Worm (Caenorhabditis elegans) whole organism, L1 larva: ENCODE data around the gene D1079.1.
A peak's percentile ranks its signal among the peaks of the same experiment; 100 is the strongest.

Experiments used
- C16A3.4 ChIP-seq: fragments of 150-350 bp; optimal IDR thresholded peaks from 2 replicates; lab custom pipeline; 2014; ENCODE audit warnings: missing biosample characterization, missing genetic modification characterization
- F16B12.6 ChIP-seq: fragments of 150-350 bp; optimal IDR thresholded peaks from 2 replicates; lab custom pipeline; 2014; ENCODE audit warnings: missing biosample characterization, missing genetic modification characterization
- alr-1 ChIP-seq: fragments of 200-800 bp; sonication (Bioruptor generic); optimal IDR thresholded peaks from 2 replicates; lab custom pipeline; 2018; ENCODE audit warnings: borderline replicate concordance, mild to moderate bottlenecking, missing genetic modification characterization, missing compliant biosample characterization
- aly-2 ChIP-seq: fragments of 150-350 bp; optimal IDR thresholded peaks from 2 replicates; lab custom pipeline; 2014; ENCODE audit warnings: missing biosample characterization, missing genetic modification characterization
- efl-1 ChIP-seq, 4 experiments: fragments of 150-350 bp; optimal IDR thresholded peaks in 3 of 4; peaks in 1 of 4; 1 replicate in 1 of 4; 2 replicates in 3 of 4; lab custom pipeline; 2014; ENCODE audit warnings: missing biosample characterization in 2 of 4, missing genetic modification characterization in 2 of 4, missing genetic modification reagents in 2 of 4
- efl-3 ChIP-seq: fragments of 200-800 bp; sonication (Bioruptor generic); optimal IDR thresholded peaks from 2 replicates; lab custom pipeline; 2018; ENCODE audit warnings: mild to moderate bottlenecking, missing genetic modification characterization, missing compliant biosample characterization
- fkh-10 ChIP-seq: sonication (generic microtip); optimal IDR thresholded peaks from 2 replicates; lab custom pipeline; 2017; ENCODE audit warnings: missing biosample characterization, missing genetic modification reagents, missing genetic modification characterization
- fkh-4 ChIP-seq: sonication (generic microtip); optimal IDR thresholded peaks from 2 replicates; lab custom pipeline; 2016; ENCODE audit warnings: missing compliant biosample characterization, missing genetic modification characterization, borderline replicate concordance
- fkh-8 ChIP-seq: sonication (generic microtip); optimal IDR thresholded peaks from 2 replicates; lab custom pipeline; 2016; ENCODE audit warnings: mild to moderate bottlenecking, missing genetic modification characterization, missing compliant biosample characterization
- irx-1 ChIP-seq: sonication (generic microtip); optimal IDR thresholded peaks from 2 replicates; lab custom pipeline; 2016; ENCODE audit warnings: missing genetic modification characterization, missing compliant biosample characterization
- isw-1 ChIP-seq: fragments of 200-800 bp; sonication (Bioruptor generic); IDR thresholded peaks from 2 replicates; pipeline ENCODE4 v1.3.6; 2022; ENCODE audit warnings: missing genetic modification characterization, missing compliant biosample characterization
- lin-14 ChIP-seq: fragments of 200-800 bp; sonication (Bioruptor generic); optimal IDR thresholded peaks from 2 replicates; lab custom pipeline; 2018; ENCODE audit warnings: mild to moderate bottlenecking, missing genetic modification characterization, moderate library complexity, missing compliant biosample characterization
- lin-15B ChIP-seq: fragments of 150-350 bp; sonication (generic microtip); optimal IDR thresholded peaks from 3 replicates; lab custom pipeline; 2014; ENCODE audit warnings: missing biosample characterization, missing genetic modification characterization
- lin-39 ChIP-seq: fragments of 150-350 bp; optimal IDR thresholded peaks from 2 replicates; lab custom pipeline; 2014; ENCODE audit warnings: missing biosample characterization, missing genetic modification reagents, missing genetic modification characterization
- lir-3 ChIP-seq: sonication (generic microtip); optimal IDR thresholded peaks from 2 replicates; lab custom pipeline; 2016; ENCODE audit warnings: mild to moderate bottlenecking, missing genetic modification characterization, moderate library complexity, missing compliant biosample characterization; ENCODE audit not compliant: poor library complexity
- lsy-2 ChIP-seq, 2 experiments: fragments of 150-350 bp; optimal IDR thresholded peaks; 2 replicates each; lab custom pipeline; 2014; ENCODE audit warnings: missing biosample characterization in 2 of 2, missing genetic modification characterization in 2 of 2
- mab-9 ChIP-seq: fragments of 200-800 bp; sonication (Bioruptor generic); IDR thresholded peaks from 2 replicates; pipeline ENCODE4 v1.3.6; 2022; ENCODE audit warnings: missing genetic modification reagents, missing genetic modification characterization, missing compliant biosample characterization
- mef-2 ChIP-seq: fragments of 150-350 bp; optimal IDR thresholded peaks from 2 replicates; lab custom pipeline; 2014; ENCODE audit warnings: missing biosample characterization, missing genetic modification characterization
- nhr-237 ChIP-seq: fragments of 150-350 bp; optimal IDR thresholded peaks from 2 replicates; lab custom pipeline; 2014; ENCODE audit warnings: missing biosample characterization, missing genetic modification characterization
- nhr-28 ChIP-seq: fragments of 150-350 bp; optimal IDR thresholded peaks from 2 replicates; lab custom pipeline; 2014; ENCODE audit warnings: missing biosample characterization, missing genetic modification characterization
- nhr-47 ChIP-seq: sonication (generic microtip); optimal IDR thresholded peaks from 2 replicates; lab custom pipeline; 2016; ENCODE audit warnings: mild to moderate bottlenecking, missing genetic modification characterization, moderate library complexity, missing compliant biosample characterization
- nhr-77 ChIP-seq: fragments of 150-350 bp; optimal IDR thresholded peaks from 2 replicates; lab custom pipeline; 2014; ENCODE audit warnings: missing biosample characterization, missing genetic modification characterization
- nhr-85 ChIP-seq: sonication (generic microtip); peaks from one replicate; lab custom pipeline; 2016; ENCODE audit warnings: missing genetic modification characterization, inconsistent platforms, missing compliant biosample characterization
- nhr-90 ChIP-seq: sonication (generic microtip); optimal IDR thresholded peaks from 2 replicates; lab custom pipeline; 2016; ENCODE audit warnings: mild to moderate bottlenecking, missing genetic modification characterization, missing compliant biosample characterization; ENCODE audit not compliant: poor library complexity
- snpc-4 ChIP-seq: fragments of 150-350 bp; optimal IDR thresholded peaks from 2 replicates; lab custom pipeline; 2014; ENCODE audit warnings: missing biosample characterization, missing genetic modification characterization
- snu-23 ChIP-seq: sonication (generic microtip); optimal IDR thresholded peaks from 2 replicates; lab custom pipeline; 2016; ENCODE audit warnings: missing genetic modification characterization, missing compliant biosample characterization
- swsn-7 ChIP-seq: sonication (generic microtip); optimal IDR thresholded peaks from 2 replicates; lab custom pipeline; 2016; ENCODE audit warnings: missing genetic modification characterization, missing compliant biosample characterization
- tlp-1 ChIP-seq: fragments of 150-350 bp; optimal IDR thresholded peaks from 2 replicates; lab custom pipeline; 2014; ENCODE audit warnings: missing biosample characterization, missing genetic modification characterization
- unc-86 ChIP-seq: sonication (generic microtip); optimal IDR thresholded peaks from 2 replicates; lab custom pipeline; 2016; ENCODE audit warnings: missing genetic modification characterization, missing compliant biosample characterization
- xbp-1 ChIP-seq: sonication (generic microtip); optimal IDR thresholded peaks from 2 replicates; lab custom pipeline; 2016; ENCODE audit warnings: missing genetic modification characterization, missing compliant biosample characterization
- zag-1 ChIP-seq: fragments of 150-350 bp; optimal IDR thresholded peaks from 2 replicates; lab custom pipeline; 2014; ENCODE audit warnings: missing biosample characterization, missing genetic modification characterization
- ztf-11 ChIP-seq, 2 experiments: sonication (generic microtip); optimal IDR thresholded peaks; 2 replicates each; lab custom pipeline; 2016 to 2017; ENCODE audit warnings: missing genetic modification characterization in 2 of 2, missing biosample characterization in 1 of 2, missing compliant biosample characterization in 1 of 2
- ztf-4 ChIP-seq: fragments of 150-350 bp; optimal IDR thresholded peaks from 2 replicates; lab custom pipeline; 2014; ENCODE audit warnings: missing biosample characterization, missing genetic modification characterization

The D1079.1 gene

ce11 chrX:4413206-4413605 lies 10.3 kb downstream of the D1079.1 start:
- TF ChIP-seq nhr-28 (tag; lab: Kevin White, UChicago) (no peak), irx-1 (tag; lab: Kevin White, UChicago) (no peak), unc-86 (no peak), nhr-77 (no peak), mef-2 (tag; lab: Kevin White, UChicago) (no peak), xbp-1 (tag; lab: Kevin White, UChicago) (no peak), nhr-90 (tag; lab: Kevin White, UChicago) (no peak), snpc-4 (no peak), nhr-47 (tag; lab: Kevin White, UChicago) (no peak), efl-3 (GFP tag; lab: Kevin White, UChicago) (no peak), fkh-8 (no peak), tlp-1 (tag; lab: Kevin White, UChicago) (no peak), fkh-4 (tag; lab: Kevin White, UChicago) (no peak), efl-1 (optimal IDR thresholded peaks at IDR 0.05; lab: Kevin White, UChicago) (no peak), efl-1 (GFP tag; optimal IDR thresholded peaks at IDR 0.05 in 1 of 2; lab: Kevin White, UChicago) (no peak), lin-15B (no peak)

ce11 chrX:4415289-4415688 lies 12.3 kb downstream of the D1079.1 start:
- TF ChIP-seq lin-14 (peak; percentile 17), fkh-10 (GFP tag; lab: Kevin White, UChicago) (peak; percentile 28), nhr-77 (no peak)

- TF ChIP-seq C16A3.4 (no peak), nhr-237 (tag; lab: Kevin White, UChicago) (no peak), aly-2 (tag; lab: Kevin White, UChicago) (no peak), fkh-4 (tag; lab: Kevin White, UChicago) (no peak), swsn-7 (no peak), ztf-11 (tag; optimal IDR thresholded peaks at IDR 0.05; lab: Kevin White, UChicago) (no peak), lir-3 (tag; lab: Kevin White, UChicago) (no peak), lsy-2 (tag; optimal IDR thresholded peaks at IDR 0.05; lab: Kevin White, UChicago) (no peak), snu-23 (no peak), mab-9 (no peak)
These were observed 15.8 kb downstream of the D1079.1 start, which contains the start of gene dop-1 for ce11 chrX:4418751-4419150. TSS of gene dop-1 (minus strand) at chrX:4418851.

ce11 chrX:4424254-4424653 lies 21.3 kb downstream of the D1079.1 start:
- peak; percentile 29 for TF ChIP-seq lin-14
- TF ChIP-seq isw-1 (GFP tag; lab: Robert Waterston, UW): no peak
- TF ChIP-seq, all 84 proteins: peak for 1

ce11 chrX:4426496-4426895 lies 23.5 kb downstream of the D1079.1 start:
- TF ChIP-seq efl-1 (optimal IDR thresholded peaks at IDR 0.05; lab: Kevin White, UChicago): no peak
- peak in 1 of 2 experiments; percentile 60 for TF ChIP-seq efl-1 (GFP tag; optimal IDR thresholded peaks at IDR 0.05 in 1 of 2; lab: Kevin White, UChicago)
- TF ChIP-seq nhr-85 (tag; lab: Kevin White, UChicago): peak; percentile 22
- no peak for TF ChIP-seq zag-1 (tag; lab: Kevin White, UChicago)
- no peak for TF ChIP-seq snpc-4
- TF ChIP-seq fkh-10 (GFP tag; lab: Kevin White, UChicago): peak; percentile 77
- no peak for TF ChIP-seq alr-1
- no peak for TF ChIP-seq F16B12.6 (tag; lab: Kevin White, UChicago)
- no peak for TF ChIP-seq lir-3 (tag; lab: Kevin White, UChicago)
- no peak for TF ChIP-seq lin-39 (tag; lab: Kevin White, UChicago)

ce11 chrX:4427387-4427786 lies 24.4 kb downstream of the D1079.1 start:
- TF ChIP-seq ztf-4 (tag; lab: Kevin White, UChicago): no peak
